Fruit fly (Drosophila melanogaster) whole organism, embryonic: ENCODE results near the gene CG13893.

ENCODE experiments used
- Ada2b ChIP-seq: fragments of 200-800 bp; sonication (Bioruptor generic); IDR thresholded peaks from 2 replicates; pipeline ENCODE4 v1.3.6; 2022; ENCODE audit warnings: missing biosample characterization, missing genetic modification characterization
- Atf-2 ChIP-seq: fragments of 200-800 bp; sonication (Bioruptor generic); optimal IDR thresholded peaks from 2 replicates; lab custom pipeline; 2016; ENCODE audit warnings: missing biosample characterization, missing genetic modification characterization
- C15 ChIP-seq: fragments of 200-800 bp; sonication (Bioruptor generic); IDR thresholded peaks from 3 replicates; pipeline ENCODE4 v1.3.6; 2022; ENCODE audit warnings: missing biosample characterization, missing genetic modification characterization
- CG10543 ChIP-seq: fragments of 200-800 bp; sonication (Bioruptor generic); optimal IDR thresholded peaks from 3 replicates; lab custom pipeline; 2017; ENCODE audit warnings: missing biosample characterization, mild to moderate bottlenecking, missing genetic modification characterization, moderate library complexity
- CG10979 ChIP-seq: fragments of 200-800 bp; sonication (Bioruptor generic); optimal IDR thresholded peaks from 2 replicates; lab custom pipeline; 2018; ENCODE audit warnings: missing biosample characterization, mild to moderate bottlenecking, missing genetic modification characterization, moderate library complexity
- CG11247 ChIP-seq: fragments of 200-800 bp; sonication (Bioruptor generic); IDR thresholded peaks from 2 replicates; pipeline ENCODE4 v1.3.6; 2022; ENCODE audit warnings: missing biosample characterization, missing genetic modification characterization
- CG11723 ChIP-seq: fragments of 200-800 bp; sonication (Bioruptor generic); optimal IDR thresholded peaks from 2 replicates; lab custom pipeline; 2017; ENCODE audit warnings: missing biosample characterization, mild to moderate bottlenecking, missing genetic modification characterization
- CG13123 ChIP-seq: fragments of 200-800 bp; sonication (Bioruptor generic); optimal IDR thresholded peaks from 2 replicates; lab custom pipeline; 2016; ENCODE audit warnings: missing biosample characterization, missing genetic modification characterization
- CG15011 ChIP-seq: fragments of 200-800 bp; sonication (Bioruptor generic); optimal IDR thresholded peaks from 3 replicates; lab custom pipeline; 2018; ENCODE audit warnings: missing biosample characterization, mild to moderate bottlenecking, missing genetic modification characterization
- CG16779 ChIP-seq: fragments of 200-800 bp; sonication (Bioruptor generic); IDR thresholded peaks from 2 replicates; pipeline ENCODE4 v1.3.6; 2022; ENCODE audit warnings: missing biosample characterization, missing genetic modification characterization
- CG17829 ChIP-seq: fragments of 200-800 bp; optimal IDR thresholded peaks from 2 replicates; lab custom pipeline; 2019; ENCODE audit warnings: missing biosample characterization, mild to moderate bottlenecking, missing genetic modification characterization, moderate library complexity
- CG30403 ChIP-seq: fragments of 200-800 bp; sonication (Bioruptor generic); optimal IDR thresholded peaks from 3 replicates; lab custom pipeline; 2016; ENCODE audit warnings: missing biosample characterization, missing genetic modification characterization
- CG33557 ChIP-seq: fragments of 200-800 bp; sonication (Bioruptor generic); optimal IDR thresholded peaks from 2 replicates; lab custom pipeline; 2019; ENCODE audit warnings: missing biosample characterization, mild to moderate bottlenecking, missing genetic modification characterization, moderate library complexity
- CG3407 ChIP-seq: fragments of 200-800 bp; sonication (Bioruptor generic); optimal IDR thresholded peaks from 2 replicates; lab custom pipeline; 2018; ENCODE audit warnings: missing biosample characterization, mild to moderate bottlenecking, missing genetic modification characterization
- CG4730 ChIP-seq: fragments of 200-800 bp; sonication (Bioruptor generic); IDR thresholded peaks from 2 replicates; pipeline ENCODE4 v1.3.6; 2022; ENCODE audit warnings: missing biosample characterization, missing genetic modification characterization
- CG7357 ChIP-seq: fragments of 200-800 bp; sonication (Bioruptor generic); IDR thresholded peaks from 3 replicates; pipeline ENCODE4 v1.3.6; 2022; ENCODE audit warnings: missing biosample characterization, missing genetic modification characterization
- CG7786 ChIP-seq: fragments of 200-800 bp; sonication (Bioruptor generic); optimal IDR thresholded peaks from 2 replicates; lab custom pipeline; 2016; ENCODE audit warnings: missing biosample characterization, missing genetic modification characterization
- Dbx ChIP-seq: fragments of 200-800 bp; sonication (Bioruptor generic); IDR thresholded peaks from 3 replicates; pipeline ENCODE4 v1.3.6; 2022; ENCODE audit warnings: missing biosample characterization, missing genetic modification characterization
- Deaf1 ChIP-seq: fragments of 200-800 bp; optimal IDR thresholded peaks from 3 replicates; lab custom pipeline; 2019; ENCODE audit warnings: missing biosample characterization, mild to moderate bottlenecking, missing genetic modification characterization, moderate library complexity
- Dll ChIP-seq: fragments of 200-800 bp; sonication (Bioruptor generic); IDR thresholded peaks from 4 replicates; pipeline ENCODE4 v1.3.6; 2022; ENCODE audit warnings: missing biosample characterization, missing genetic modification characterization; ENCODE audit not compliant: partially characterized antibody
- Dref ChIP-seq: fragments of 200-800 bp; sonication (Bioruptor generic); IDR thresholded peaks from 2 replicates; pipeline ENCODE4 v1.3.6; 2022; ENCODE audit warnings: missing biosample characterization, missing genetic modification characterization
- Elba2 ChIP-seq: fragments of 200-800 bp; sonication (Bioruptor generic); optimal IDR thresholded peaks from 3 replicates; lab custom pipeline; 2016; ENCODE audit warnings: missing biosample characterization, missing genetic modification characterization
- Ets65A ChIP-seq: fragments of 200-800 bp; sonication (Bioruptor generic); peaks from one replicate; lab custom pipeline; 2016; ENCODE audit warnings: missing biosample characterization, missing genetic modification characterization
- GATAe ChIP-seq: fragments of 200-800 bp; sonication (Bioruptor generic); conservative IDR thresholded peaks from 2 replicates; pipeline ENCODE4 v1.3.6; 2022; ENCODE audit warnings: missing biosample characterization, missing genetic modification characterization
- HLHmδ ChIP-seq: fragments of 200-800 bp; sonication (Bioruptor generic); optimal IDR thresholded peaks from 2 replicates; lab custom pipeline; 2018; ENCODE audit warnings: missing biosample characterization, mild to moderate bottlenecking, missing genetic modification characterization, moderate library complexity
- Hmr ChIP-seq: fragments of 200-800 bp; sonication (Bioruptor generic); optimal IDR thresholded peaks from 3 replicates; lab custom pipeline; 2017; ENCODE audit warnings: mild to moderate bottlenecking, missing biosample characterization, missing genetic modification reagents, missing genetic modification characterization
- Jarid2 ChIP-seq: fragments of 200-800 bp; sonication (Bioruptor generic); optimal IDR thresholded peaks from 3 replicates; lab custom pipeline; 2017; ENCODE audit warnings: mild to moderate bottlenecking, missing biosample characterization, missing genetic modification reagents, missing genetic modification characterization
- Scr ChIP-seq: fragments of 200-800 bp; sonication (Bioruptor generic); IDR thresholded peaks from 2 replicates; pipeline ENCODE4 v1.3.6; 2022; ENCODE audit warnings: missing biosample characterization, missing genetic modification characterization; ENCODE audit not compliant: partially characterized antibody
- Sry-β ChIP-seq: fragments of 200-800 bp; sonication (Bioruptor generic); optimal IDR thresholded peaks from 2 replicates; lab custom pipeline; 2018; ENCODE audit warnings: missing biosample characterization, mild to moderate bottlenecking, missing genetic modification characterization, moderate library complexity
- ara ChIP-seq: fragments of 200-800 bp; sonication (Bioruptor generic); IDR thresholded peaks from 2 replicates; pipeline ENCODE4 v1.3.6; 2022; ENCODE audit warnings: missing biosample characterization, missing genetic modification characterization
- cad ChIP-seq: fragments of >200 bp; optimal IDR thresholded peaks from 2 replicates; lab custom pipeline; 2017; ENCODE audit warnings: missing biosample characterization, missing genetic modification characterization
- croc ChIP-seq: fragments of 200-800 bp; sonication (Bioruptor generic); conservative IDR thresholded peaks from 3 replicates; pipeline ENCODE4 v1.3.6; 2022; ENCODE audit warnings: missing biosample characterization, missing genetic modification characterization
- gfzf ChIP-seq: fragments of 200-800 bp; sonication (Bioruptor generic); optimal IDR thresholded peaks from 2 replicates; lab custom pipeline; 2016; ENCODE audit warnings: missing biosample characterization, mild to moderate bottlenecking, missing genetic modification characterization, moderate library complexity
- grn ChIP-seq: fragments of 200-800 bp; sonication (Bioruptor generic); optimal IDR thresholded peaks from 3 replicates; lab custom pipeline; 2017; ENCODE audit warnings: missing biosample characterization, missing genetic modification characterization
- h ChIP-seq: fragments of >200 bp; optimal IDR thresholded peaks from 2 replicates; lab custom pipeline; 2017
- hb ChIP-seq: fragments of 200-800 bp; sonication (Bioruptor generic); IDR thresholded peaks from 3 replicates; pipeline ENCODE4 v1.3.6; 2022; ENCODE audit warnings: missing biosample characterization, missing genetic modification characterization; ENCODE audit not compliant: partially characterized antibody
- inv ChIP-seq: fragments of 200-800 bp; sonication (Bioruptor generic); IDR thresholded peaks from 2 replicates; pipeline ENCODE4 v1.3.6; 2022; ENCODE audit warnings: missing biosample characterization, missing genetic modification characterization; ENCODE audit not compliant: partially characterized antibody
- kah ChIP-seq: fragments of 200-800 bp; sonication (Bioruptor generic); optimal IDR thresholded peaks from 2 replicates; lab custom pipeline; 2018; ENCODE audit warnings: missing biosample characterization, mild to moderate bottlenecking, missing genetic modification characterization
- lilli ChIP-seq: fragments of 200-800 bp; sonication (Bioruptor generic); optimal IDR thresholded peaks from 3 replicates; lab custom pipeline; 2016; ENCODE audit warnings: missing biosample characterization, missing genetic modification characterization
- lov ChIP-seq, 2 experiments: fragments of 200-800 bp in 1 of 2; fragments of >200 bp in 1 of 2; sonication (Bioruptor generic) in 1 of 2; IDR thresholded peaks in 1 of 2; optimal IDR thresholded peaks in 1 of 2; 2 replicates in 1 of 2; 3 replicates in 1 of 2; pipeline versions ENCODE4 v1.3.6 to Lab custom; 2017 to 2022; ENCODE audit warnings: missing biosample characterization in 1 of 2, missing genetic modification characterization in 1 of 2
- luna ChIP-seq: fragments of 200-800 bp; sonication (Bioruptor generic); optimal IDR thresholded peaks from 2 replicates; lab custom pipeline; 2016; ENCODE audit warnings: missing biosample characterization, missing genetic modification characterization
- oc ChIP-seq: fragments of 200-800 bp; sonication (Bioruptor generic); optimal IDR thresholded peaks from 2 replicates; lab custom pipeline; 2018; ENCODE audit warnings: missing biosample characterization, mild to moderate bottlenecking, missing genetic modification characterization, moderate library complexity
- pb ChIP-seq: fragments of 200-800 bp; sonication (Bioruptor generic); optimal IDR thresholded peaks from 3 replicates; lab custom pipeline; 2016; ENCODE audit warnings: missing biosample characterization, missing genetic modification characterization
- pzg ChIP-seq: fragments of 200-800 bp; sonication (Bioruptor generic); optimal IDR thresholded peaks from 3 replicates; lab custom pipeline; 2018; ENCODE audit warnings: missing biosample characterization, mild to moderate bottlenecking, missing genetic modification characterization, moderate library complexity
- rib ChIP-seq: fragments of 200-800 bp; sonication (Bioruptor generic); IDR thresholded peaks from 2 replicates; pipeline ENCODE4 v1.3.6; 2022; ENCODE audit warnings: missing biosample characterization, missing genetic modification characterization
- slp2 ChIP-seq: fragments of 200-800 bp; sonication (Bioruptor generic); optimal IDR thresholded peaks from 2 replicates; lab custom pipeline; 2016; ENCODE audit warnings: missing biosample characterization, missing genetic modification characterization
- tap ChIP-seq: fragments of 200-800 bp; optimal IDR thresholded peaks from 3 replicates; lab custom pipeline; 2019; ENCODE audit warnings: missing biosample characterization, mild to moderate bottlenecking, missing genetic modification characterization, moderate library complexity
- trem ChIP-seq: fragments of 200-800 bp; optimal IDR thresholded peaks from 3 replicates; lab custom pipeline; 2019; ENCODE audit warnings: missing biosample characterization, mild to moderate bottlenecking, missing genetic modification characterization, moderate library complexity
- twi ChIP-seq: fragments of 200-800 bp; optimal IDR thresholded peaks from 2 replicates; lab custom pipeline; 2019; ENCODE audit warnings: missing biosample characterization, mild to moderate bottlenecking, missing genetic modification characterization, moderate library complexity
- unpg ChIP-seq: fragments of 200-800 bp; sonication (Bioruptor generic); optimal IDR thresholded peaks from 3 replicates; lab custom pipeline; 2018; ENCODE audit warnings: missing biosample characterization, mild to moderate bottlenecking, missing genetic modification characterization, moderate library complexity
- zen2 ChIP-seq: fragments of 200-800 bp; sonication (Bioruptor generic); IDR thresholded peaks from 3 replicates; pipeline ENCODE4 v1.3.6; 2022; ENCODE audit warnings: missing biosample characterization, missing genetic modification characterization; ENCODE audit not compliant: partially characterized antibody

CG13893 gene

dm6 chr3L:593102-593501, 10.7 kb downstream of the CG13893 start, which contains the start of gene MED14 (continued):
- TF ChIP-seq trem (peak; percentile 35), CG11723 (GFP tag; lab: Kevin White, UChicago) (no peak), CG16779 (GFP tag; lab: Robert Waterston, UW) (no peak), CG17829 (tag; lab: Kevin White, UChicago) (peak; percentile 20), CG13123 (no peak), CG15011 (GFP tag; lab: Kevin White, UChicago) (no peak), Jarid2 (GFP tag; lab: Kevin White, UChicago) (no peak), unpg (no peak), Elba2 (GFP tag; lab: Kevin White, UChicago) (peak; percentile 38), Ada2b (no peak), inv (GFP tag; lab: Robert Waterston, UW) (0 out of 2 replicates have a peak, but pooled peaks have one; percentile 12), gfzf (peak; percentile 74), oc (tag; lab: Kevin White, UChicago) (no peak), CG10979 (tag; lab: Kevin White, UChicago) (no peak), pzg (GFP tag; lab: Kevin White, UChicago) (peak; percentile 70)

- TF ChIP-seq Sry-β (GFP tag; lab: Kevin White, UChicago) (no peak), CG7786 (GFP tag; lab: Kevin White, UChicago) (no peak), Ets65A (GFP tag; lab: Kevin White, UChicago) (no peak), Scr (GFP tag; lab: Robert Waterston, UW) (no peak), Dll (GFP tag; lab: Robert Waterston, UW) (no peak), GATAe (no peak), grn (GFP tag; lab: Kevin White, UChicago) (no peak), cad (no peak), croc (GFP tag; lab: Robert Waterston, UW) (no peak), CG30403 (GFP tag; lab: Kevin White, UChicago) (no peak), ara (GFP tag; lab: Robert Waterston, UW) (peak; percentile 36; the same call in 1 of the 2 replicates), lilli (GFP tag; lab: Kevin White, UChicago) (no peak), Hmr (GFP tag; lab: Kevin White, UChicago) (no peak), Dbx (GFP tag; lab: Robert Waterston, UW) (no peak), pb (GFP tag; lab: Kevin White, UChicago) (no peak), CG7357 (GFP tag; lab: Robert Waterston, UW) (no peak), h (lab: Kevin White, UChicago) (no peak), rib (0 out of 2 replicates have a peak, but pooled peaks have one; percentile 26), slp2 (GFP tag; lab: Kevin White, UChicago) (no peak), CG33557 (no peak), lov (optimal IDR thresholded peaks at IDR 0.05; lab: Kevin White, UChicago) (no peak), lov (GFP tag; IDR thresholded peaks at IDR 0.05; lab: Robert Waterston, UW) (no peak), tap (no peak), Deaf1 (tag; lab: Kevin White, UChicago) (peak; percentile 46), CG11247 (GFP tag; lab: Robert Waterston, UW) (no peak), Atf-2 (no peak), luna (GFP tag; lab: Kevin White, UChicago) (no peak), HLHmδ (GFP tag; lab: Kevin White, UChicago) (peak; percentile 82), C15 (GFP tag; lab: Robert Waterston, UW) (no peak), CG10543 (GFP tag; lab: Kevin White, UChicago) (peak; percentile 41), zen2 (GFP tag; lab: Robert Waterston, UW) (no peak), hb (no peak), Dref (GFP tag; lab: Robert Waterston, UW) (0 out of 2 replicates have a peak, but pooled peaks have one; percentile 13), kah (peak; percentile 99), CG3407 (GFP tag; lab: Kevin White, UChicago) (no peak), twi (tag; lab: Kevin White, UChicago) (peak; percentile 66), CG4730 (GFP tag; lab: Robert Waterston, UW) (no peak), unpg (no peak)
These were observed 11.6 kb downstream of the CG13893 start for dm6 chr3L:592251-592650.
